Fruit fly (Drosophila melanogaster) whole organism, wandering third instar larva: Measurements from ENCODE around the gene CG7970.
A peak's percentile ranks its signal among the peaks of the same experiment; 100 is the strongest.

Source experiments
- Abd-B ChIP-seq: fragments of >200 bp; optimal IDR thresholded peaks from 2 replicates; lab custom pipeline; 2017; ENCODE audit warnings: missing biosample characterization, missing genetic modification characterization
- CG32264 ChIP-seq: fragments of 200-800 bp; sonication (Bioruptor generic); optimal IDR thresholded peaks from 2 replicates; lab custom pipeline; 2016; ENCODE audit warnings: missing biosample characterization, missing genetic modification characterization
- CG9705 ChIP-seq: fragments of 200-800 bp; sonication (Bioruptor generic); optimal IDR thresholded peaks from 2 replicates; lab custom pipeline; 2018; ENCODE audit warnings: missing biosample characterization, mild to moderate bottlenecking, missing genetic modification characterization
- CrebA ChIP-seq: fragments of 200-800 bp; sonication (Bioruptor generic); optimal IDR thresholded peaks from 2 replicates; lab custom pipeline; 2016; ENCODE audit warnings: missing biosample characterization, mild to moderate bottlenecking, missing genetic modification characterization, borderline replicate concordance
- Dfd ChIP-seq: fragments of >200 bp; optimal IDR thresholded peaks from 2 replicates; lab custom pipeline; 2017; ENCODE audit warnings: missing biosample characterization, missing genetic modification characterization
- Dif ChIP-seq: fragments of 200-275, 200-300 bp; sonication (Bioruptor generic); optimal IDR thresholded peaks from 2 replicates; lab custom pipeline; 2018; ENCODE audit warnings: missing biosample characterization, missing genetic modification characterization; ENCODE audit not compliant: partially characterized antibody
- GATAd ChIP-seq: sonication (Bioruptor generic); optimal IDR thresholded peaks from 2 replicates; lab custom pipeline; 2016; ENCODE audit warnings: missing biosample characterization, missing genetic modification characterization
- HLH106 ChIP-seq: fragments of 200-800 bp; optimal IDR thresholded peaks from 3 replicates; lab custom pipeline; 2019; ENCODE audit warnings: missing biosample characterization, mild to moderate bottlenecking, missing genetic modification characterization, moderate library complexity
- Hnf4 ChIP-seq: fragments of 200-800 bp; sonication (Bioruptor generic); optimal IDR thresholded peaks from 2 replicates; lab custom pipeline; 2016; ENCODE audit warnings: missing biosample characterization, mild to moderate bottlenecking, missing genetic modification characterization
- Hr78 ChIP-seq: fragments of >200 bp; optimal IDR thresholded peaks from 2 replicates; lab custom pipeline; 2017; ENCODE audit warnings: missing biosample characterization, missing genetic modification characterization
- Hr83 ChIP-seq: fragments of 200-300 bp; sonication (Bioruptor generic); optimal IDR thresholded peaks from 2 replicates; lab custom pipeline; 2016; ENCODE audit warnings: missing biosample characterization, mild to moderate bottlenecking, missing genetic modification characterization, moderate library complexity; ENCODE audit not compliant: poor library complexity, severe bottlenecking
- Jra ChIP-seq: sonication (Bioruptor generic); optimal IDR thresholded peaks from 2 replicates; lab custom pipeline; 2016; ENCODE audit warnings: missing biosample characterization, missing genetic modification characterization
- Mio ChIP-seq: sonication (Bioruptor generic); optimal IDR thresholded peaks from 2 replicates; lab custom pipeline; 2016; ENCODE audit warnings: missing biosample characterization, missing genetic modification characterization
- Myc ChIP-seq: fragments of >200 bp; optimal IDR thresholded peaks from 2 replicates; lab custom pipeline; 2017
- N ChIP-seq: fragments of >200 bp; optimal IDR thresholded peaks from 2 replicates; lab custom pipeline; 2018; ENCODE audit warnings: missing biosample characterization, missing external identifiers, missing genetic modification characterization
- OdsH ChIP-seq: fragments of 200-800 bp; sonication (Bioruptor generic); optimal IDR thresholded peaks from 2 replicates; lab custom pipeline; 2016; ENCODE audit warnings: missing biosample characterization, mild to moderate bottlenecking, missing genetic modification characterization
- Rel ChIP-seq, 2 experiments: fragments of 200-800 bp; sonication (Bioruptor generic) in 1 of 2; optimal IDR thresholded peaks; 2 replicates in 1 of 2; 3 replicates in 1 of 2; lab custom pipeline; 2016 to 2019; ENCODE audit warnings: mild to moderate bottlenecking in 2 of 2, missing biosample characterization in 2 of 2, missing genetic modification characterization in 2 of 2, moderate library complexity in 1 of 2
- Sp1 ChIP-seq: fragments of 200-800 bp; sonication (Bioruptor generic); optimal IDR thresholded peaks from 3 replicates; lab custom pipeline; 2019; ENCODE audit warnings: missing biosample characterization, mild to moderate bottlenecking, missing genetic modification characterization, moderate library complexity
- Vsx2 ChIP-seq: fragments of 200-300, 225-300 bp; sonication (Bioruptor generic); optimal IDR thresholded peaks from 2 replicates; lab custom pipeline; 2018; ENCODE audit warnings: missing biosample characterization, missing genetic modification characterization; ENCODE audit not compliant: partially characterized antibody
- br ChIP-seq: fragments of 200-800 bp; sonication (Bioruptor generic); optimal IDR thresholded peaks from 2 replicates; lab custom pipeline; 2016; ENCODE audit warnings: missing biosample characterization, missing genetic modification characterization
- brk ChIP-seq: fragments of 200-800 bp; sonication (Bioruptor generic); optimal IDR thresholded peaks from 2 replicates; lab custom pipeline; 2016; ENCODE audit warnings: missing biosample characterization, mild to moderate bottlenecking, missing genetic modification characterization
- dl ChIP-seq, 2 experiments: fragments of 175-275, 200-275 bp in 1 of 2; fragments of 200-275 bp in 1 of 2; sonication (Bioruptor generic); optimal IDR thresholded peaks; lab custom pipeline; 2018; ENCODE audit warnings: mild to moderate bottlenecking in 2 of 2, missing biosample characterization in 2 of 2, missing genetic modification characterization in 2 of 2, moderate library complexity in 2 of 2; ENCODE audit not compliant: partially characterized antibody in 2 of 2, insufficient read depth in 1 of 2
- dmrt93B ChIP-seq: fragments of 200-800 bp; sonication (Bioruptor generic); optimal IDR thresholded peaks from 2 replicates; lab custom pipeline; 2018; ENCODE audit warnings: missing biosample characterization, mild to moderate bottlenecking, missing genetic modification characterization
- dsf ChIP-seq: sonication (Bioruptor generic); optimal IDR thresholded peaks from 2 replicates; lab custom pipeline; 2016; ENCODE audit warnings: missing biosample characterization, missing genetic modification characterization, borderline replicate concordance
- ey ChIP-seq: fragments of 200-800 bp; sonication (Bioruptor generic); optimal IDR thresholded peaks from 2 replicates; lab custom pipeline; 2016; ENCODE audit warnings: missing biosample characterization, missing genetic modification characterization
- foxo ChIP-seq, 2 experiments: fragments of 200-800 bp; sonication (Bioruptor generic); optimal IDR thresholded peaks; 2 replicates in 1 of 2; 3 replicates in 1 of 2; lab custom pipeline; 2016 to 2017; ENCODE audit warnings: missing biosample characterization in 2 of 2, missing genetic modification characterization in 2 of 2
- fru ChIP-seq: fragments of 200-800 bp; sonication (Bioruptor generic); optimal IDR thresholded peaks from 3 replicates; lab custom pipeline; 2016; ENCODE audit warnings: missing biosample characterization, mild to moderate bottlenecking, missing genetic modification characterization
- h ChIP-seq: fragments of 200-800 bp; sonication (Bioruptor generic); optimal IDR thresholded peaks from 3 replicates; lab custom pipeline; 2016; ENCODE audit warnings: missing biosample characterization, mild to moderate bottlenecking, missing genetic modification characterization
- jim ChIP-seq: fragments of 175-275, 200-325 bp; sonication (Bioruptor generic); optimal IDR thresholded peaks from 2 replicates; lab custom pipeline; 2016; ENCODE audit warnings: missing biosample characterization, mild to moderate bottlenecking, missing genetic modification characterization
- lola ChIP-seq: fragments of >200 bp; optimal IDR thresholded peaks from 2 replicates; lab custom pipeline; 2017; ENCODE audit warnings: missing biosample characterization, missing genetic modification characterization
- pan ChIP-seq: fragments of >200 bp; optimal IDR thresholded peaks from 2 replicates; lab custom pipeline; 2017
- psq ChIP-seq: fragments of 200-800 bp; sonication (Bioruptor generic); optimal IDR thresholded peaks from 3 replicates; lab custom pipeline; 2017; ENCODE audit warnings: missing biosample characterization, mild to moderate bottlenecking, missing genetic modification characterization, moderate library complexity
- rgr ChIP-seq: fragments of 200-800 bp; sonication (Bioruptor generic); optimal IDR thresholded peaks from 3 replicates; lab custom pipeline; 2016; ENCODE audit warnings: missing biosample characterization, mild to moderate bottlenecking, missing genetic modification characterization
- sage ChIP-seq: fragments of 200-800 bp; sonication (Bioruptor generic); optimal IDR thresholded peaks from 2 replicates; lab custom pipeline; 2016; ENCODE audit warnings: missing biosample characterization, mild to moderate bottlenecking, missing genetic modification characterization
- sv ChIP-seq: fragments of 200-800 bp; sonication (Bioruptor generic); optimal IDR thresholded peaks from 3 replicates; lab custom pipeline; 2016; ENCODE audit warnings: missing biosample characterization, missing genetic modification characterization
- tai ChIP-seq: sonication (Bioruptor generic); optimal IDR thresholded peaks from 2 replicates; lab custom pipeline; 2016; ENCODE audit warnings: missing biosample characterization, missing genetic modification characterization
- usp ChIP-seq: fragments of >200 bp; optimal IDR thresholded peaks from 2 replicates; lab custom pipeline; 2017; ENCODE audit warnings: missing biosample characterization, missing genetic modification characterization
- woc ChIP-seq: sonication (Bioruptor generic); optimal IDR thresholded peaks from 2 replicates; lab custom pipeline; 2016; ENCODE audit warnings: missing biosample characterization, mild to moderate bottlenecking, missing genetic modification characterization

The CG7970 gene

dm6 chr3L:1647276-1647919 lies 5.2 kb upstream of the CG7970 start, which contains the start of the genes CG17249 and Bro:
TSS of gene CG17249 (minus strand) at chr3L:1647464.
TSS of gene Bro (plus strand) at chr3L:1647869.
- TF ChIP-seq Hnf4 (GFP tag; lab: Kevin White, UChicago) (peak; percentile 80), tai (GFP tag; lab: Kevin White, UChicago) (no peak), usp (GFP tag; lab: Kevin White, UChicago) (no peak), CG9705 (GFP tag; lab: Kevin White, UChicago) (no peak), br (GFP tag; lab: Kevin White, UChicago) (no peak), fru (GFP tag; lab: Kevin White, UChicago) (no peak), Mio (GFP tag; lab: Kevin White, UChicago) (no peak), Myc (lab: Kevin White, UChicago) (peak; percentile 51), lola (GFP tag; lab: Kevin White, UChicago) (no peak), psq (peak; percentile 2), OdsH (GFP tag; lab: Kevin White, UChicago) (peak; percentile 16), sv (peak; percentile 38), jim (no peak), foxo (GFP tag; optimal IDR thresholded peaks at IDR 0.05; lab: Kevin White, UChicago) (peak in 1 of 2 experiments; percentile 44), Sp1 (GFP tag; lab: Kevin White, UChicago) (no peak), GATAd (no peak), Abd-B (GFP tag; lab: Kevin White, UChicago) (no peak), dmrt93B (GFP tag; lab: Kevin White, UChicago) (no peak), sage (no peak), HLH106 (tag; lab: Kevin White, UChicago) (no peak), CG32264 (GFP tag; lab: Kevin White, UChicago) (no peak), Vsx2 (no peak), CrebA (no peak), Dfd (no peak), rgr (GFP tag; lab: Kevin White, UChicago) (peak; percentile 67), dl (GFP tag; optimal IDR thresholded peaks at IDR 0.05; lab: Kevin White, UChicago; ENCODE audit: insufficient read depth in 1 of 2, partially characterized antibody in 2 of 2) (no peak), Hr83 (GFP tag; lab: Kevin White, UChicago) (peak; percentile 86), Dif (GFP tag; lab: Kevin White, UChicago) (peak; percentile 25), pan (lab: Kevin White, UChicago) (no peak), Rel (GFP tag; optimal IDR thresholded peaks at IDR 0.05; lab: Kevin White, UChicago) (no peak), Rel (tag; optimal IDR thresholded peaks at IDR 0.05; lab: Kevin White, UChicago) (no peak), woc (GFP tag; lab: Kevin White, UChicago) (no peak), brk (GFP tag; lab: Kevin White, UChicago) (no peak), Jra (GFP tag; lab: Kevin White, UChicago) (no peak), dsf (GFP tag; lab: Kevin White, UChicago) (no peak), N (GFP tag; lab: Kevin White, UChicago) (no peak), h (GFP tag; lab: Kevin White, UChicago) (no peak), Hr78 (GFP tag; lab: Kevin White, UChicago) (no peak), ey (GFP tag; lab: Kevin White, UChicago) (peak; percentile 37)

DNA sequence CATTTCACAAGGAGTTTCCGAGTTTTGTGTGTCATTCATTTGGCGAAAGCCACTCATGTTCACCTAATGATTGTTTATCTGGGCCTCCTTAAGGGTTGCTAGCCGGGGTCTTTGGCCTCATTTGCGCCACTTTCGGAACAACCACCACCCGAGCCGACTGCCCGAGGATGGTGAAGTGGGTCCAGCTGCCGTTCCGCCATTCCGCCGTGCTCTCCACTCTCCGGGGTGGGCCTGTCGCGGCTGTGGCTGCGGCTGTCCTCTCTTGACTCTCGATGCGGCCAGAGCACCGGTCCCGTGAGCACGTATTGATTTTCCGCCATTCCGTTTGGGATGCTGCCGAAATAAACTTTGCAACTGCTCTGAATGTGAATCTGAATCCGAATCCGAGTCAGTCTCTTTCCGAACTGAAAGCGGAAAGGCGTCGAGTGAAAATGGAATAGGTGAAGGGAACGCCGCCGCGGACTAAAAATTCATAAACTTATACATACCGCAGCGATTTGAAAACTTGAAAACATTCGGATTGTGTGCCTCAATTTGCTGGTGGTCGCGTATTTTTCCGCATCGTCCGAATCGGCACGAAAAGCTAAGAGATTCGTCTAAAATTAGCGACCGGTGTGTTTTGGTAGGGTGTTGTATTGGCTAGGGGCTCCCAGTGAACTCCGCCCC lies 3.7 kb upstream of the CG7970 start, which contains the start of gene CG13920:
TSS of gene CG13920 (plus strand) at position 255 of the 666 bp plus-strand sequence.
- TF ChIP-seq CrebA (no peak), Dif (GFP tag; lab: Kevin White, UChicago) (peak; percentile 10)
